Fruit fly (Drosophila melanogaster): ENCODE data around the gene laza.

DNA sequence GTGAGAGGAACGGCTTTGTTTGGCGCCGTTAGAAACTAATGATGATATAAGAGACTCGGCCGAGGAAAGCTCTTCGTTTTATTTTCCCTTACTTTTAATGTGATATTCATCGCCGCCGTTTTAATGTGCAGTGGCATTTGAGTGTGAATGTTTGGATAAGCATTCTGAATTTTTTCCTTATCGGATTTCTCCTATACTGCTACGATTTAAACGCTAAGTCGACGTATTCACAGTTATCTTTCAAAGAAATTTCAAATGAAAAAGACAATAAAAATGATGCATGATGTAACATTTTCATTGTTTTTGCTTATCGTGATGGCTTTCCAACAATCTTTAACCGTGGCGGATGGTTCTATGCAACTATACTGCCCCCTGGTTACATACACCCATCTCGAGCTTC is 40.4 kb upstream of the laza start, which contains the start of gene CG43312:
- TF ChIP-seq CG6276 (GFP tag; optimal IDR thresholded peaks at IDR 0.05) (no peak), CG6792 (GFP tag; optimal IDR thresholded peaks at IDR 0.05) (no peak), Sox14 (GFP tag; optimal IDR thresholded peaks at IDR 0.05) (no peak), Sox15 (GFP tag; optimal IDR thresholded peaks at IDR 0.05) (no peak), Sox102F (GFP tag; optimal IDR thresholded peaks at IDR 0.05) (no peak), CG10669 (GFP tag; optimal IDR thresholded peaks at IDR 0.05) (no peak), Ets96B (tag; optimal IDR thresholded peaks at IDR 0.05) (no peak), acj6 (GFP tag; optimal IDR thresholded peaks at IDR 0.05) (no peak), Gug (GFP tag; IDR thresholded peaks at IDR 0.05) (no peak), dac (GFP tag; optimal IDR thresholded peaks at IDR 0.05) (no peak), dsx (GFP tag; optimal IDR thresholded peaks at IDR 0.05; ENCODE audit: poor library complexity, severe bottlenecking) (no peak), Smox (GFP tag; optimal IDR thresholded peaks at IDR 0.05) (no peak), Eip93F (GFP tag; optimal IDR thresholded peaks at IDR 0.05) (no peak), Ets21C (GFP tag; optimal IDR thresholded peaks at IDR 0.05) (no peak)

All from whole organism, prepupa.